Worm (Caenorhabditis elegans) whole organism, mixed stage, embryonic: ENCODE data around the gene Y43F8C.5.

Experiments used
- M03D4.4 ChIP-seq: sonication (generic microtip); optimal IDR thresholded peaks from 2 replicates; lab custom pipeline; 2017; ENCODE audit warnings: mild to moderate bottlenecking, missing genetic modification characterization, missing compliant biosample characterization
- bed-3 ChIP-seq: fragments of 200-800 bp; sonication (Bioruptor generic); optimal IDR thresholded peaks from 3 replicates; lab custom pipeline; 2018; ENCODE audit warnings: mild to moderate bottlenecking, missing genetic modification characterization, moderate library complexity, missing compliant biosample characterization
- blmp-1 ChIP-seq: fragments of 150-350 bp; optimal IDR thresholded peaks from 2 replicates; lab custom pipeline; 2014; ENCODE audit warnings: missing biosample characterization, missing genetic modification characterization
- ceh-39 ChIP-seq: fragments of 150-350 bp; optimal IDR thresholded peaks from 2 replicates; lab custom pipeline; 2014; ENCODE audit warnings: missing biosample characterization, missing genetic modification characterization
- ceh-43 ChIP-seq: fragments of 200-800 bp; sonication (Bioruptor generic); optimal IDR thresholded peaks from 2 replicates; lab custom pipeline; 2018; ENCODE audit warnings: mild to moderate bottlenecking, missing genetic modification characterization, moderate library complexity, missing compliant biosample characterization
- ceh-83 ChIP-seq: fragments of 200-800 bp; sonication (Bioruptor generic); optimal IDR thresholded peaks from 2 replicates; lab custom pipeline; 2018; ENCODE audit warnings: mild to moderate bottlenecking, missing genetic modification characterization, missing compliant biosample characterization
- ces-1 ChIP-seq: fragments of 150-350 bp; optimal IDR thresholded peaks from 2 replicates; lab custom pipeline; 2014; ENCODE audit warnings: missing biosample characterization, missing genetic modification reagents, missing genetic modification characterization
- cnd-1 ChIP-seq: fragments of 200-800 bp; sonication (Bioruptor generic); optimal IDR thresholded peaks from 2 replicates; lab custom pipeline; 2018; ENCODE audit warnings: mild to moderate bottlenecking, missing genetic modification characterization, missing compliant biosample characterization
- drap-1 ChIP-seq: fragments of 200-800 bp; sonication (Bioruptor generic); optimal IDR thresholded peaks from 3 replicates; lab custom pipeline; 2018; ENCODE audit warnings: mild to moderate bottlenecking, missing genetic modification characterization, missing compliant biosample characterization
- elt-1 ChIP-seq: sonication (generic microtip); optimal IDR thresholded peaks from 2 replicates; lab custom pipeline; 2017; ENCODE audit warnings: missing genetic modification characterization, mild to moderate bottlenecking, missing compliant biosample characterization, antibody characterized with exemption, moderate library complexity, borderline replicate concordance; ENCODE audit not compliant: insufficient read depth
- elt-3 ChIP-seq: fragments of 150-350 bp; optimal IDR thresholded peaks from 2 replicates; lab custom pipeline; 2014; ENCODE audit warnings: missing biosample characterization, missing genetic modification characterization
- flh-1 ChIP-seq: fragments of 200-800 bp; sonication (Bioruptor generic); optimal IDR thresholded peaks from 2 replicates; lab custom pipeline; 2018; ENCODE audit warnings: mild to moderate bottlenecking, missing genetic modification characterization, moderate library complexity, missing compliant biosample characterization
- ham-2 ChIP-seq: fragments of 200-800 bp; sonication (Bioruptor generic); optimal IDR thresholded peaks from 2 replicates; lab custom pipeline; 2018; ENCODE audit warnings: mild to moderate bottlenecking, missing genetic modification characterization, missing compliant biosample characterization
- hlh-1 ChIP-seq: fragments of 150-350 bp; optimal IDR thresholded peaks from 2 replicates; lab custom pipeline; 2014; ENCODE audit warnings: missing biosample characterization, missing genetic modification reagents, missing genetic modification characterization
- lin-13 ChIP-seq: fragments of 150-350 bp; optimal IDR thresholded peaks from 2 replicates; lab custom pipeline; 2014; ENCODE audit warnings: missing biosample characterization, missing genetic modification characterization
- lin-32 ChIP-seq: fragments of 200-800 bp; sonication (Bioruptor generic); optimal IDR thresholded peaks from 2 replicates; lab custom pipeline; 2018; ENCODE audit warnings: mild to moderate bottlenecking, missing genetic modification characterization, missing compliant biosample characterization
- lsy-2 ChIP-seq: fragments of 150-350 bp; optimal IDR thresholded peaks from 2 replicates; lab custom pipeline; 2014; ENCODE audit warnings: missing biosample characterization, missing genetic modification characterization
- mab-5 ChIP-seq: fragments of 150-350 bp; optimal IDR thresholded peaks from 2 replicates; lab custom pipeline; 2014; ENCODE audit warnings: missing biosample characterization, missing genetic modification characterization
- mep-1 ChIP-seq: fragments of 150-350 bp; optimal IDR thresholded peaks from 2 replicates; lab custom pipeline; 2017; ENCODE audit warnings: missing biosample characterization, missing genetic modification reagents, missing genetic modification characterization, inconsistent platforms
- mls-2 ChIP-seq: sonication (generic microtip); optimal IDR thresholded peaks from 2 replicates; lab custom pipeline; 2016; ENCODE audit warnings: mild to moderate bottlenecking, missing genetic modification characterization, moderate library complexity, missing compliant biosample characterization
- nhr-12 ChIP-seq: fragments of 150-350 bp; optimal IDR thresholded peaks from 2 replicates; lab custom pipeline; 2014; ENCODE audit warnings: missing biosample characterization, missing genetic modification characterization
- nhr-2 ChIP-seq: fragments of 150-350 bp; optimal IDR thresholded peaks from 2 replicates; lab custom pipeline; 2014; ENCODE audit warnings: missing biosample characterization, missing genetic modification characterization
- nhr-237 ChIP-seq: fragments of 150-350 bp; optimal IDR thresholded peaks from 2 replicates; lab custom pipeline; 2014; ENCODE audit warnings: missing biosample characterization, missing genetic modification characterization
- nhr-28 ChIP-seq: fragments of 150-350 bp; optimal IDR thresholded peaks from 2 replicates; lab custom pipeline; 2014; ENCODE audit warnings: missing biosample characterization, missing genetic modification characterization
- nhr-76 ChIP-seq: sonication (generic microtip); optimal IDR thresholded peaks from 2 replicates; lab custom pipeline; 2017; ENCODE audit warnings: missing biosample characterization, missing genetic modification characterization
- pha-4 ChIP-seq: fragments of 150-350 bp; optimal IDR thresholded peaks from 2 replicates; lab custom pipeline; 2018; ENCODE audit warnings: missing biosample characterization, missing genetic modification reagents, missing genetic modification characterization
- sem-2 ChIP-seq: fragments of 200-800 bp; sonication (Bioruptor generic); optimal IDR thresholded peaks from 2 replicates; lab custom pipeline; 2018; ENCODE audit warnings: mild to moderate bottlenecking, missing genetic modification characterization, missing compliant biosample characterization
- sptf-1 ChIP-seq: sonication (generic microtip); optimal IDR thresholded peaks from 2 replicates; lab custom pipeline; 2017; ENCODE audit warnings: mild to moderate bottlenecking, missing genetic modification characterization, moderate library complexity, missing compliant biosample characterization
- tbx-8 ChIP-seq: fragments of 200-800 bp; sonication (Bioruptor generic); optimal IDR thresholded peaks from 2 replicates; lab custom pipeline; 2018; ENCODE audit warnings: mild to moderate bottlenecking, missing genetic modification characterization, moderate library complexity, missing compliant biosample characterization
- unc-120 ChIP-seq: sonication (generic microtip); optimal IDR thresholded peaks from 2 replicates; lab custom pipeline; 2017; ENCODE audit warnings: missing genetic modification characterization, missing compliant biosample characterization; ENCODE audit not compliant: poor library complexity, severe bottlenecking
- unc-39 ChIP-seq: fragments of 150-350 bp; optimal IDR thresholded peaks from 2 replicates; lab custom pipeline; 2014; ENCODE audit warnings: missing biosample characterization, missing genetic modification characterization
- unc-62 ChIP-seq: fragments of 150-350 bp; optimal IDR thresholded peaks from 2 replicates; lab custom pipeline; 2014; ENCODE audit warnings: missing biosample characterization, missing genetic modification reagents, missing genetic modification characterization
- zip-8 ChIP-seq: fragments of 150-350 bp; optimal IDR thresholded peaks from 2 replicates; lab custom pipeline; 2014; ENCODE audit warnings: missing biosample characterization, missing genetic modification characterization
- ztf-11 ChIP-seq: fragments of 150-350 bp; optimal IDR thresholded peaks from 2 replicates; lab custom pipeline; 2014; ENCODE audit warnings: missing biosample characterization, missing genetic modification characterization

Gene Y43F8C.5

DNA sequence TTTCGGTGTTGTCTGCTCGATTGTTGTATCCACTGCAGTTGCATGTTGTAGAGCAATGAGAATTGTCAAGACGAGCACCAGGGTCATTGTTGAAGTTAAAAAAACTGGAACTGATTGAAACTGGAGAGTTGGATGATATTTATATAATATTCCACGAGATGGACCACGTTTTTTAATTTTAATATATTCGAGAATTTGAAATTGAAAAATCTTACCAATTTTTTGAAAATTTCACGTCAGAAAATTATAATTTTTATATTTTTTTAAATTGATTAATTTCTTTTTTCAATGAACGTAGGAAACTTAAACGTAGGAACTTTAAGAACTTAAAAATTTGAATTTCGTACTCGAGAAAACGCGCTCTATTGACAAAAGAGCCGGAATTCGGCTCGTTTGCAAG lies at the start of gene Y43F8C.5:
Gene Y43F8C.5, minus strand, starts transcription at position 101 of the 400 bp plus-strand sequence.
- TF ChIP-seq ztf-11 (tag; lab: Kevin White, UChicago) (no peak), lsy-2 (tag; lab: Kevin White, UChicago) (no peak), nhr-237 (tag; lab: Kevin White, UChicago) (no peak), mep-1 (tag; lab: Kevin White, UChicago) (no peak), ces-1 (GFP tag; lab: Kevin White, UChicago) (no peak), blmp-1 (tag; lab: Kevin White, UChicago) (no peak), ceh-39 (tag; lab: Kevin White, UChicago) (no peak), tbx-8 (GFP tag; lab: Kevin White, UChicago) (no peak), cnd-1 (tag; lab: Kevin White, UChicago) (no peak), ham-2 (GFP tag; lab: Kevin White, UChicago) (no peak), unc-39 (tag; lab: Kevin White, UChicago) (no peak), mab-5 (tag; lab: Kevin White, UChicago) (no peak), sem-2 (GFP tag; lab: Kevin White, UChicago) (no peak), unc-62 (GFP tag; lab: Kevin White, UChicago) (no peak), elt-1 (no peak), nhr-76 (tag; lab: Kevin White, UChicago) (no peak), M03D4.4 (no peak)

DNA sequence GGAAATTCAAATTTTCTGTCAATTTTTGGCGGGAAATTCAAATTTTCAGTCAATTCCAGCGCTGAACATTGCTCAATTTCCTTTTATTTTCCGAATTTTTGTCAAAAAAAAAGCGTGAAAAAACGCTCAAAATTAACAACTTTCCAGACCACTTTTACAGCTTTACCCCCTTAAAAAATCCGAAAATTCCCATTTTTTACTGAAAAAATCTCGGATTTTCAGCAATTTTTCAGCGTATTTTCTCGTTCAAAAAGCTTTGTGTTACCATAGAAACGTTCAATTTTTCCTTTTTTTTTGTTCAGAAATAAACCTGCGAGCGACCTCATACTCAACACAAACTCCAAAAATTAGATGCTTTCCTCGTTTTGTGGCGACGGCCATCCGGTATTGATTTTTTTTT lies 42.1 kb upstream of the Y43F8C.5 start, which contains the start of gene mrp-7:
Gene mrp-7, plus strand, starts transcription at position 301 of the 400 bp plus-strand sequence.
- TF ChIP-seq M03D4.4 (no peak), hlh-1 (tag; lab: Kevin White, UChicago) (no peak), mep-1 (tag; lab: Kevin White, UChicago) (no peak), sem-2 (GFP tag; lab: Kevin White, UChicago) (no peak), lin-32 (GFP tag; lab: Kevin White, UChicago) (no peak), tbx-8 (GFP tag; lab: Kevin White, UChicago) (no peak), elt-1 (no peak), nhr-2 (tag; lab: Kevin White, UChicago) (no peak), ces-1 (GFP tag; lab: Kevin White, UChicago) (no peak), ztf-11 (tag; lab: Kevin White, UChicago) (no peak), zip-8 (tag; lab: Kevin White, UChicago) (no peak), unc-120 (tag; lab: Kevin White, UChicago) (no peak), nhr-76 (tag; lab: Kevin White, UChicago) (no peak), ceh-39 (tag; lab: Kevin White, UChicago) (no peak), lsy-2 (tag; lab: Kevin White, UChicago) (no peak), pha-4 (no peak), bed-3 (GFP tag; lab: Kevin White, UChicago) (no peak), nhr-28 (no peak), elt-3 (no peak)

DNA sequence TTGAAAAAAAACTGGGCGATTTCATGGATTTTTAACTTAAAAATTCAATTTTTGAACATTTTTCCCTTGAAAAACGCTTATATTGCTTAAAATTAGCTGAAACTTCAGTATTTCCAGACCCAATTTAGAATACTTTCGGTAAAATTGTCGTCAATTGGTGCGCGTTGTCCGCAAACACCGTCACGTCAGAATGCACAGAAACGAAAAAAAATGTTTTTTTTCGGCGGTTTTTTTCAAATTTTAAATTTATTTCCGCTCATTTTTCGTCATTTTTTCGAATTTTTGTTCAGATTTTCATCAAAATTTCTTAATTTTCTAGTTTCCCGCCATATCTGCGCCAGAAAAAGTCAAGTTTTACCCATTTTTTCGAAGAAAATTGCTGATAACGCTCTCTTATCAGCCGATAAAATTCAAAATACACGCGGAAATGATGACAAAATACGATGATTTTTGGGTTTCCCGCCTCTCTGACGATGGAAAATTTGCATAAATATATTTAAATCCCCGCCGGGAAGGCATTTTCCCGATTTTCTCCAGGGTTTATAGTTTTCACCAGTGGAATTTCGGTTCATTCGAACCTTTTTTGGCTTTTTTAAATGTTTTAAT lies 41.0 kb upstream of the Y43F8C.5 start:
- TF ChIP-seq blmp-1 (tag; lab: Kevin White, UChicago) (no peak), ces-1 (GFP tag; lab: Kevin White, UChicago) (no peak), elt-1 (no peak), nhr-76 (tag; lab: Kevin White, UChicago) (no peak), mls-2 (no peak), nhr-12 (no peak), sptf-1 (tag; lab: Kevin White, UChicago) (no peak), ceh-83 (GFP tag; lab: Kevin White, UChicago) (no peak), ztf-11 (tag; lab: Kevin White, UChicago) (no peak), mep-1 (tag; lab: Kevin White, UChicago) (no peak), bed-3 (GFP tag; lab: Kevin White, UChicago) (no peak), mab-5 (tag; lab: Kevin White, UChicago) (no peak), drap-1 (GFP tag; lab: Kevin White, UChicago) (no peak), ceh-43 (GFP tag; lab: Kevin White, UChicago) (no peak), unc-62 (GFP tag; lab: Kevin White, UChicago) (no peak), lin-13 (no peak), tbx-8 (GFP tag; lab: Kevin White, UChicago) (no peak)

- no peak for TF ChIP-seq flh-1 (GFP tag; lab: Kevin White, UChicago)
- TF ChIP-seq ceh-83 (GFP tag; lab: Kevin White, UChicago): no peak
- no peak for TF ChIP-seq cnd-1 (tag; lab: Kevin White, UChicago)
- no peak for TF ChIP-seq lin-32 (GFP tag; lab: Kevin White, UChicago)
- TF ChIP-seq unc-39 (tag; lab: Kevin White, UChicago): no peak
These were observed 39.9 kb upstream of the Y43F8C.5 start for ce11 chrV:19672357-19672756.
